Worm (Caenorhabditis elegans): ENCODE results near the gene F55E10.2.

The F55E10.2 gene

ce11 chrX:8340393-8340792 lies at the start of gene F55E10.2:
F55E10.2 (plus strand) TSS chrX:8340693.
- no peak for TF ChIP-seq ceh-88 (GFP tag; IDR thresholded peaks at IDR 0.05)
- TF ChIP-seq tbx-2 (tag; optimal IDR thresholded peaks at IDR 0.05), result no peak
- TF ChIP-seq lin-13 (GFP tag; optimal IDR thresholded peaks at IDR 0.05), result no peak
- no peak for TF ChIP-seq unc-62 (GFP tag; optimal IDR thresholded peaks at IDR 0.05)
- TF ChIP-seq tlp-1 (tag; optimal IDR thresholded peaks at IDR 0.05), result no peak
- no peak for TF ChIP-seq ces-1 (GFP tag; optimal IDR thresholded peaks at IDR 0.05)
- no peak for TF ChIP-seq zag-1 (tag; optimal IDR thresholded peaks at IDR 0.05)
- TF ChIP-seq pqm-1 (tag; optimal IDR thresholded peaks at IDR 0.05), result no peak
- no peak for TF ChIP-seq lsy-2 (tag; optimal IDR thresholded peaks at IDR 0.05)
- no peak for TF ChIP-seq nhr-19 (GFP tag; conservative IDR thresholded peaks at IDR 0.05)
- no peak for TF ChIP-seq F16B12.6 (tag; optimal IDR thresholded peaks at IDR 0.05)
- no peak for TF ChIP-seq nhr-11 (tag; optimal IDR thresholded peaks at IDR 0.05)
- no peak for TF ChIP-seq nhr-76 (tag; optimal IDR thresholded peaks at IDR 0.05)
- no peak for TF ChIP-seq unc-130 (tag; optimal IDR thresholded peaks at IDR 0.05)
- no peak for TF ChIP-seq C16A3.4 (tag; optimal IDR thresholded peaks at IDR 0.05)
- no peak for TF ChIP-seq sptf-1 (tag; optimal IDR thresholded peaks at IDR 0.05)

DNA sequence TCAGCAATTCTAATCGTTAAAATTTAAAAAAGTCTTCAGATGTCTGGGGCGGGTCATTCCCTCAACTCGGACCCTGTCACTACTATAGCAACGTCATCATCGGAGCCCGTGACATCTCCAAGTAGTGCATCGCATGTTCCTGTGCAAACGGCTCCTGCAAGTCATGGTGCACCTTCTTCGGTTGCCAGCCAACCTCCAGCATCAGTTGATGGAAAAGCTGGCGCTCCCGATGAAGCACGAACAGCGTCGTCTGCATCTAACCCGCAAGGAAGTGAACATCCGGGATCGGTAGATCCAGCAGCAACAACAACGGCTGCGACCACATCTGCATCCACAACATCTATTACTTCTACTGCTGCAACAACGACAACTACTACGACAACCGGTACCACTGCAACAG lies 45.9 kb upstream of the F55E10.2 start, which contains the start of gene R09F10.3:
Gene R09F10.3 (plus strand): TSS at position 40 of the 400 bp plus-strand sequence.
- TF ChIP-seq tbx-2 (tag; optimal IDR thresholded peaks at IDR 0.05) (no peak), ceh-88 (GFP tag; IDR thresholded peaks at IDR 0.05) (no peak), lir-3 (tag; optimal IDR thresholded peaks at IDR 0.05; ENCODE audit: poor library complexity) (no peak), nhr-20 (tag; optimal IDR thresholded peaks at IDR 0.05) (no peak), ama-1 (optimal IDR thresholded peaks at IDR 0.05) (no peak), hlh-4 (tag; optimal IDR thresholded peaks at IDR 0.05) (no peak), ceh-63 (GFP tag; optimal IDR thresholded peaks at IDR 0.05) (no peak), C34B4.2 (tag; optimal IDR thresholded peaks at IDR 0.05) (no peak), mef-2 (tag; optimal IDR thresholded peaks at IDR 0.05) (no peak), lin-14 (GFP tag; optimal IDR thresholded peaks at IDR 0.05) (no peak), nhr-237 (tag; optimal IDR thresholded peaks at IDR 0.05) (no peak), Y116A8C.19 (tag; optimal IDR thresholded peaks at IDR 0.05; ENCODE audit: borderline replicate concordance) (no peak), unc-86 (tag; optimal IDR thresholded peaks at IDR 0.05) (no peak), fkh-4 (tag; optimal IDR thresholded peaks at IDR 0.05; ENCODE audit: borderline replicate concordance) (no peak)

DNA sequence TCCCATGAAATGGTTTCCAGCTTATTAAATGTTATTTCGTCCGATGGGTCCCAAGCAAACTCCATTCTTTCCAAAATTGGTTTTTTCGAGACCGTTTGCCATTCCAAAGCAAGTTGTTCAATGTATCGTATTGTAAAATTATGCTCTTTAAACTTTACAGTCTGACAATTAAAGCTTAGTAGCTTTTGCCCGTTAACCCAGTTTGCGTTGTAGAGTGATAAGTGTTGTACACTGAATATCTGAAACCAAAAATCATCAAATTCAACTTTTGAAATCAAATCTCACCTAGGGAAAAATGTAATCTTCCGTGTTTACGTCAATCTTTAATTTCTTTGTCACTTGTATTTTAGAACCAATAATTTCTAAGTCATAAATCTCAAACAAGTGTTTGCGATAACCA lies 43.2 kb upstream of the F55E10.2 start:
- TF ChIP-seq sup-37 (GFP tag; optimal IDR thresholded peaks at IDR 0.05) (no peak), C34B4.2 (tag; optimal IDR thresholded peaks at IDR 0.05) (no peak), dpl-1 (GFP tag; optimal IDR thresholded peaks at IDR 0.05) (no peak), unc-30 (tag; optimal IDR thresholded peaks at IDR 0.05) (no peak), lin-13 (GFP tag; optimal IDR thresholded peaks at IDR 0.05) (no peak), lin-35 (GFP tag; optimal IDR thresholded peaks at IDR 0.05) (no peak), ceh-82 (tag; optimal IDR thresholded peaks at IDR 0.05) (no peak), C16A3.4 (tag; optimal IDR thresholded peaks at IDR 0.05) (no peak), grh-1 (GFP tag; IDR thresholded peaks at IDR 0.05) (no peak), swsn-7 (tag; optimal IDR thresholded peaks at IDR 0.05) (no peak), C04F5.9 (tag; optimal IDR thresholded peaks at IDR 0.05) (no peak), zip-4 (GFP tag; optimal IDR thresholded peaks at IDR 0.05) (no peak), xbp-1 (tag; optimal IDR thresholded peaks at IDR 0.05) (no peak), pax-3 (tag; optimal IDR thresholded peaks at IDR 0.05) (no peak), egl-27 (tag; optimal IDR thresholded peaks at IDR 0.05) (no peak), nhr-85 (tag) (no peak), hlh-4 (tag; optimal IDR thresholded peaks at IDR 0.05) (no peak)

Measured in whole organism, L1 larva.